Worm (Caenorhabditis elegans) whole organism, midembryonic: ENCODE measurements around the gene H40L08.9.

ENCODE experiments used
- T22C8.4 ChIP-seq: fragments of 200-800 bp; sonication (Bioruptor generic); IDR thresholded peaks from 2 replicates; pipeline ENCODE4 v1.3.6; 2022; ENCODE audit warnings: missing genetic modification characterization, missing compliant biosample characterization
- cog-1 ChIP-seq: sonication (generic microtip); optimal IDR thresholded peaks from 2 replicates; lab custom pipeline; 2016; ENCODE audit warnings: missing genetic modification characterization, missing compliant biosample characterization
- flt-1 ChIP-seq: fragments of 200-800 bp; sonication (Bioruptor generic); IDR thresholded peaks from 2 replicates; pipeline ENCODE4 v1.3.6; 2022; ENCODE audit warnings: missing genetic modification characterization, missing compliant biosample characterization
- ztf-29 ChIP-seq: fragments of 200-800 bp; sonication (Bioruptor generic); IDR thresholded peaks from 2 replicates; pipeline ENCODE4 v1.3.6; 2022; ENCODE audit warnings: missing genetic modification reagents, missing genetic modification characterization, missing compliant biosample characterization

- no peak for TF ChIP-seq cog-1
- TF ChIP-seq ztf-29 (GFP tag; lab: Robert Waterston, UW): no peak
- TF ChIP-seq T22C8.4: no peak
- TF ChIP-seq flt-1 (GFP tag; lab: Robert Waterston, UW): no peak
Observed at ce11 chrX:15125138-15125537, 48.9 kb upstream of the H40L08.9 start.
